Fruit fly (Drosophila melanogaster) whole organism, embryonic: ENCODE measurements around the gene Crtc.

Experiments used
- B-H2 ChIP-seq: fragments of 200-800 bp; sonication (Bioruptor generic); optimal IDR thresholded peaks from 2 replicates; lab custom pipeline; 2018; ENCODE audit warnings: missing biosample characterization, mild to moderate bottlenecking, missing genetic modification characterization
- CG12769 ChIP-seq: fragments of 200-800 bp; sonication (Bioruptor generic); optimal IDR thresholded peaks from 2 replicates; lab custom pipeline; 2019; ENCODE audit warnings: missing biosample characterization, mild to moderate bottlenecking, missing genetic modification characterization, moderate library complexity
- CG13123 ChIP-seq: fragments of 200-800 bp; sonication (Bioruptor generic); optimal IDR thresholded peaks from 2 replicates; lab custom pipeline; 2016; ENCODE audit warnings: missing biosample characterization, missing genetic modification characterization
- Fer3 ChIP-seq: fragments of 200-800 bp; sonication (Bioruptor generic); optimal IDR thresholded peaks from 2 replicates; lab custom pipeline; 2018; ENCODE audit warnings: missing biosample characterization, mild to moderate bottlenecking, missing genetic modification characterization, moderate library complexity
- Lhr ChIP-seq: fragments of 200-800 bp; sonication (Bioruptor generic); optimal IDR thresholded peaks from 3 replicates; lab custom pipeline; 2017; ENCODE audit warnings: mild to moderate bottlenecking, missing biosample characterization, missing genetic modification reagents, missing genetic modification characterization
- Ravus ChIP-seq: fragments of 200-800 bp; sonication (Bioruptor generic); IDR thresholded peaks from 2 replicates; pipeline ENCODE4 v1.3.6; 2022; ENCODE audit warnings: missing biosample characterization, missing genetic modification characterization
- Side ChIP-seq: fragments of 200-800 bp; sonication (Bioruptor generic); optimal IDR thresholded peaks from 2 replicates; lab custom pipeline; 2016; ENCODE audit warnings: missing biosample characterization, missing genetic modification characterization
- Six4 ChIP-seq: fragments of 200-800 bp; sonication (Bioruptor generic); optimal IDR thresholded peaks from 2 replicates; lab custom pipeline; 2016; ENCODE audit warnings: missing biosample characterization, missing genetic modification characterization

DNA sequence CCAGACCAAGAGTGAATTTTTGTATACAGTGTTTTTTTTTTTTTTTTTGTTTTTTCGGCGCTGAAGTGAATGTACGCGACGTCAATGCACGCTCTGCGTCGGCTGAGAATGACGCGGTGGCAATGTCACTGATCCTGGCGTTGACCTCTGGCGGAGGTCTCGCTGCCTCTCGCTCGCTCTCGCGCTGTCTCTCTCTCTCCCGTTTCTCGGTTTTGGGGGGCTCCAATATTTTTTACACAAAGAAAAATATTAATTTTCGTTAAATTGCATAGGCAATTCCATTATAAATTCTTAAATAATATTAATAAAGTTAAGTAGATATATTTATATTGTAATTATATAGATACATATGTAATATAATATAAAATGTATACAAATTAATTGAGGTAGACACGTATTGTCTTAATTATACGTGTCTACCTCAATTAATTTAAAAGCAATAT lies 55.7 kb downstream of the Crtc start:
- no peak for TF ChIP-seq Side (GFP tag; lab: Kevin White, UChicago)
- no peak for TF ChIP-seq Ravus (GFP tag; lab: Robert Waterston, UW)
- TF ChIP-seq Six4 (GFP tag; lab: Kevin White, UChicago), result no peak
- no peak for TF ChIP-seq Lhr (GFP tag; lab: Kevin White, UChicago)
- TF ChIP-seq B-H2 (GFP tag; lab: Kevin White, UChicago), result no peak
- no peak for TF ChIP-seq CG12769 (tag; lab: Kevin White, UChicago)
- no peak for TF ChIP-seq Fer3
- TF ChIP-seq CG13123 (GFP tag; lab: Kevin White, UChicago), result no peak
